Fruit fly (Drosophila melanogaster) whole organism, embryonic: ENCODE measurements around the gene sdt.

Experiments used
- Atf-2 ChIP-seq: fragments of 200-800 bp; sonication (Bioruptor generic); optimal IDR thresholded peaks from 2 replicates; lab custom pipeline; 2016; ENCODE audit warnings: missing biosample characterization, missing genetic modification characterization
- CG11398 ChIP-seq: fragments of 200-800 bp; sonication (Bioruptor generic); optimal IDR thresholded peaks from 2 replicates; lab custom pipeline; 2016; ENCODE audit warnings: missing biosample characterization, missing genetic modification characterization
- CG11560 ChIP-seq: fragments of 200-800 bp; sonication (Bioruptor generic); IDR thresholded peaks from 3 replicates; pipeline ENCODE4 v1.3.6; 2022; ENCODE audit warnings: missing biosample characterization, missing genetic modification characterization
- CG1233 ChIP-seq: fragments of 200-800 bp; sonication (Bioruptor generic); optimal IDR thresholded peaks from 4 replicates; lab custom pipeline; 2018; ENCODE audit warnings: missing biosample characterization, mild to moderate bottlenecking, missing genetic modification characterization
- CG13123 ChIP-seq: fragments of 200-800 bp; sonication (Bioruptor generic); optimal IDR thresholded peaks from 2 replicates; lab custom pipeline; 2016; ENCODE audit warnings: missing biosample characterization, missing genetic modification characterization
- CG14860 ChIP-seq: fragments of 200-800 bp; sonication (Bioruptor generic); IDR thresholded peaks from 3 replicates; pipeline ENCODE4 v1.3.6; 2022; ENCODE audit warnings: missing biosample characterization, missing genetic modification characterization; ENCODE audit not compliant: partially characterized antibody
- CG15073 ChIP-seq: fragments of 200-800 bp; sonication (Bioruptor generic); optimal IDR thresholded peaks from 2 replicates; lab custom pipeline; 2016; ENCODE audit warnings: missing biosample characterization, missing genetic modification characterization
- CG1529 ChIP-seq: fragments of 200-800 bp; sonication (Bioruptor generic); optimal IDR thresholded peaks from 3 replicates; lab custom pipeline; 2018; ENCODE audit warnings: missing biosample characterization, missing genetic modification characterization
- CG15479 ChIP-seq: fragments of 200-800 bp; sonication (Bioruptor generic); optimal IDR thresholded peaks from 3 replicates; lab custom pipeline; 2019; ENCODE audit warnings: missing biosample characterization, mild to moderate bottlenecking, missing genetic modification characterization, moderate library complexity
- CG17361 ChIP-seq: fragments of 200-800 bp; sonication (Bioruptor generic); IDR thresholded peaks from 3 replicates; pipeline ENCODE4 v1.3.6; 2022; ENCODE audit warnings: missing biosample characterization, missing genetic modification characterization
- CG34224 ChIP-seq: fragments of 200-800 bp; sonication (Bioruptor generic); IDR thresholded peaks from 3 replicates; pipeline ENCODE4 v1.3.6; 2022; ENCODE audit warnings: missing biosample characterization, missing genetic modification characterization; ENCODE audit not compliant: partially characterized antibody
- CG4282 ChIP-seq: fragments of 200-800 bp; sonication (Bioruptor generic); optimal IDR thresholded peaks from 2 replicates; lab custom pipeline; 2016; ENCODE audit warnings: missing biosample characterization, missing genetic modification characterization
- CG6813 ChIP-seq: fragments of 200-800 bp; sonication (Bioruptor generic); optimal IDR thresholded peaks from 2 replicates; lab custom pipeline; 2017; ENCODE audit warnings: missing biosample characterization, missing genetic modification characterization, mild to moderate bottlenecking, moderate library complexity, missing genetic modification reagents
- CG7357 ChIP-seq: fragments of 200-800 bp; sonication (Bioruptor generic); IDR thresholded peaks from 3 replicates; pipeline ENCODE4 v1.3.6; 2022; ENCODE audit warnings: missing biosample characterization, missing genetic modification characterization
- CG7556 ChIP-seq: fragments of 200-800 bp; sonication (Bioruptor generic); optimal IDR thresholded peaks from 2 replicates; lab custom pipeline; 2017; ENCODE audit warnings: missing biosample characterization, mild to moderate bottlenecking, missing genetic modification characterization
- CG7786 ChIP-seq: fragments of 200-800 bp; sonication (Bioruptor generic); optimal IDR thresholded peaks from 2 replicates; lab custom pipeline; 2016; ENCODE audit warnings: missing biosample characterization, missing genetic modification characterization
- CTCF ChIP-seq: fragments of 200-800 bp; sonication (Bioruptor generic); optimal IDR thresholded peaks from 2 replicates; lab custom pipeline; 2017; ENCODE audit warnings: missing biosample characterization, mild to moderate bottlenecking, missing genetic modification characterization, moderate library complexity
- Chrac-16 ChIP-seq: fragments of 200-800 bp; sonication (Bioruptor generic); optimal IDR thresholded peaks from 3 replicates; lab custom pipeline; 2016; ENCODE audit warnings: missing biosample characterization, missing genetic modification characterization
- Doc3 ChIP-seq: fragments of 200-800 bp; sonication (Bioruptor generic); IDR thresholded peaks from 3 replicates; pipeline ENCODE4 v1.3.6; 2022; ENCODE audit warnings: missing biosample characterization, missing genetic modification characterization; ENCODE audit not compliant: partially characterized antibody
- E2f2 ChIP-seq: fragments of 200-800 bp; sonication (Bioruptor generic); IDR thresholded peaks from 2 replicates; pipeline ENCODE4 v1.3.6; 2022; ENCODE audit warnings: missing biosample characterization, missing genetic modification characterization
- Elba2 ChIP-seq: fragments of 200-800 bp; sonication (Bioruptor generic); optimal IDR thresholded peaks from 3 replicates; lab custom pipeline; 2016; ENCODE audit warnings: missing biosample characterization, missing genetic modification characterization
- HmgZ ChIP-seq: fragments of 200-800 bp; sonication (Bioruptor generic); optimal IDR thresholded peaks from 2 replicates; lab custom pipeline; 2018; ENCODE audit warnings: missing biosample characterization, mild to moderate bottlenecking, missing genetic modification characterization
- Hr51 ChIP-seq, 2 experiments: fragments of 200-800 bp; sonication (Bioruptor generic); optimal IDR thresholded peaks; 2 replicates in 1 of 2; 3 replicates in 1 of 2; lab custom pipeline; 2016 to 2018; ENCODE audit warnings: missing biosample characterization in 2 of 2, missing genetic modification characterization in 2 of 2, mild to moderate bottlenecking in 1 of 2, moderate library complexity in 1 of 2
- Mrtf ChIP-seq: fragments of 200-800 bp; sonication (Bioruptor generic); IDR thresholded peaks from 3 replicates; pipeline ENCODE4 v1.3.6; 2022; ENCODE audit warnings: missing biosample characterization, missing genetic modification characterization
- Opbp ChIP-seq: fragments of 200-800 bp; sonication (Bioruptor generic); IDR thresholded peaks from 3 replicates; pipeline ENCODE4 v1.3.6; 2022; ENCODE audit warnings: missing biosample characterization, missing genetic modification characterization; ENCODE audit not compliant: partially characterized antibody
- Ravus ChIP-seq: fragments of 200-800 bp; sonication (Bioruptor generic); IDR thresholded peaks from 2 replicates; pipeline ENCODE4 v1.3.6; 2022; ENCODE audit warnings: missing biosample characterization, missing genetic modification characterization
- ac ChIP-seq: fragments of 200-800 bp; sonication (Bioruptor generic); optimal IDR thresholded peaks from 3 replicates; lab custom pipeline; 2017; ENCODE audit warnings: missing biosample characterization, mild to moderate bottlenecking, missing genetic modification characterization
- al ChIP-seq: fragments of 200-800 bp; sonication (Bioruptor generic); IDR thresholded peaks from 2 replicates; pipeline ENCODE4 v1.3.6; 2022; ENCODE audit warnings: missing biosample characterization, missing genetic modification characterization
- ara ChIP-seq: fragments of 200-800 bp; sonication (Bioruptor generic); IDR thresholded peaks from 2 replicates; pipeline ENCODE4 v1.3.6; 2022; ENCODE audit warnings: missing biosample characterization, missing genetic modification characterization
- chif ChIP-seq, 2 experiments: fragments of 200-800 bp; sonication (Bioruptor generic); optimal IDR thresholded peaks; 3 replicates each; lab custom pipeline; 2016; ENCODE audit warnings: missing biosample characterization in 2 of 2, missing genetic modification characterization in 2 of 2
- chm ChIP-seq: fragments of 200-800 bp; sonication (Bioruptor generic); IDR thresholded peaks from 2 replicates; pipeline ENCODE4 v1.3.6; 2022; ENCODE audit warnings: missing biosample characterization, missing genetic modification characterization
- dm ChIP-seq: fragments of 200-800 bp; sonication (Bioruptor generic); optimal IDR thresholded peaks from 3 replicates; lab custom pipeline; 2016; ENCODE audit warnings: missing biosample characterization, missing genetic modification characterization
- emc ChIP-seq: fragments of 200-800 bp; sonication (Bioruptor generic); optimal IDR thresholded peaks from 2 replicates; lab custom pipeline; 2016; ENCODE audit warnings: missing biosample characterization, missing genetic modification characterization
- ewg ChIP-seq: fragments of 200-800 bp; sonication (Bioruptor generic); optimal IDR thresholded peaks from 3 replicates; lab custom pipeline; 2017; ENCODE audit warnings: mild to moderate bottlenecking, missing biosample characterization, missing genetic modification reagents, missing genetic modification characterization
- gcm ChIP-seq: fragments of 200-800 bp; sonication (Bioruptor generic); optimal IDR thresholded peaks from 2 replicates; lab custom pipeline; 2019; ENCODE audit warnings: missing biosample characterization, mild to moderate bottlenecking, missing genetic modification characterization, moderate library complexity
- gcm2 ChIP-seq: fragments of 200-800 bp; sonication (Bioruptor generic); optimal IDR thresholded peaks from 2 replicates; lab custom pipeline; 2016; ENCODE audit warnings: missing biosample characterization, missing genetic modification characterization
- grau ChIP-seq: fragments of 200-800 bp; optimal IDR thresholded peaks from 3 replicates; lab custom pipeline; 2019; ENCODE audit warnings: missing biosample characterization, mild to moderate bottlenecking, missing genetic modification characterization, moderate library complexity
- grn ChIP-seq: fragments of 200-800 bp; sonication (Bioruptor generic); optimal IDR thresholded peaks from 3 replicates; lab custom pipeline; 2017; ENCODE audit warnings: missing biosample characterization, missing genetic modification characterization
- gsb ChIP-seq: fragments of 200-800 bp; sonication (Bioruptor generic); IDR thresholded peaks from 2 replicates; pipeline ENCODE4 v1.3.6; 2022; ENCODE audit warnings: missing biosample characterization, missing genetic modification characterization
- hb ChIP-seq: fragments of 200-800 bp; sonication (Bioruptor generic); IDR thresholded peaks from 3 replicates; pipeline ENCODE4 v1.3.6; 2022; ENCODE audit warnings: missing biosample characterization, missing genetic modification characterization; ENCODE audit not compliant: partially characterized antibody
- kah ChIP-seq: fragments of 200-800 bp; sonication (Bioruptor generic); optimal IDR thresholded peaks from 2 replicates; lab custom pipeline; 2018; ENCODE audit warnings: missing biosample characterization, mild to moderate bottlenecking, missing genetic modification characterization
- kay ChIP-seq: fragments of 200-800 bp; sonication (Bioruptor generic); optimal IDR thresholded peaks from 2 replicates; lab custom pipeline; 2016; ENCODE audit warnings: missing biosample characterization, missing genetic modification characterization
- lov ChIP-seq, 2 experiments: fragments of 200-800 bp in 1 of 2; fragments of >200 bp in 1 of 2; sonication (Bioruptor generic) in 1 of 2; IDR thresholded peaks in 1 of 2; optimal IDR thresholded peaks in 1 of 2; 2 replicates in 1 of 2; 3 replicates in 1 of 2; pipeline versions ENCODE4 v1.3.6 to Lab custom; 2017 to 2022; ENCODE audit warnings: missing biosample characterization in 1 of 2, missing genetic modification characterization in 1 of 2
- nerfin-2 ChIP-seq: fragments of 200-800 bp; sonication (Bioruptor generic); IDR thresholded peaks from 2 replicates; pipeline ENCODE4 v1.3.6; 2022; ENCODE audit warnings: missing biosample characterization, missing genetic modification characterization; ENCODE audit not compliant: partially characterized antibody
- pfk ChIP-seq: fragments of 200-800 bp; sonication (Bioruptor generic); optimal IDR thresholded peaks from 2 replicates; lab custom pipeline; 2018; ENCODE audit warnings: missing biosample characterization, mild to moderate bottlenecking, missing genetic modification characterization, moderate library complexity
- ro ChIP-seq: fragments of 200-800 bp; sonication (Bioruptor generic); IDR thresholded peaks from 2 replicates; pipeline ENCODE4 v1.3.6; 2022; ENCODE audit warnings: missing biosample characterization, missing genetic modification characterization
- schlank ChIP-seq: fragments of 200-800 bp; sonication (Bioruptor generic); optimal IDR thresholded peaks from 2 replicates; lab custom pipeline; 2018; ENCODE audit warnings: missing biosample characterization, mild to moderate bottlenecking, missing genetic modification characterization
- slou ChIP-seq: fragments of 200-800 bp; sonication (Bioruptor generic); optimal IDR thresholded peaks from 3 replicates; lab custom pipeline; 2016; ENCODE audit warnings: missing biosample characterization, missing genetic modification characterization
- sob ChIP-seq: fragments of 200-800 bp; sonication (Bioruptor generic); IDR thresholded peaks from 2 replicates; pipeline ENCODE4 v1.3.6; 2022; ENCODE audit warnings: missing biosample characterization, missing genetic modification characterization
- tgo ChIP-seq: fragments of 200-800 bp; sonication (Bioruptor generic); IDR thresholded peaks from 3 replicates; pipeline ENCODE4 v1.3.6; 2022; ENCODE audit warnings: missing biosample characterization, missing genetic modification characterization

Gene sdt

DNA sequence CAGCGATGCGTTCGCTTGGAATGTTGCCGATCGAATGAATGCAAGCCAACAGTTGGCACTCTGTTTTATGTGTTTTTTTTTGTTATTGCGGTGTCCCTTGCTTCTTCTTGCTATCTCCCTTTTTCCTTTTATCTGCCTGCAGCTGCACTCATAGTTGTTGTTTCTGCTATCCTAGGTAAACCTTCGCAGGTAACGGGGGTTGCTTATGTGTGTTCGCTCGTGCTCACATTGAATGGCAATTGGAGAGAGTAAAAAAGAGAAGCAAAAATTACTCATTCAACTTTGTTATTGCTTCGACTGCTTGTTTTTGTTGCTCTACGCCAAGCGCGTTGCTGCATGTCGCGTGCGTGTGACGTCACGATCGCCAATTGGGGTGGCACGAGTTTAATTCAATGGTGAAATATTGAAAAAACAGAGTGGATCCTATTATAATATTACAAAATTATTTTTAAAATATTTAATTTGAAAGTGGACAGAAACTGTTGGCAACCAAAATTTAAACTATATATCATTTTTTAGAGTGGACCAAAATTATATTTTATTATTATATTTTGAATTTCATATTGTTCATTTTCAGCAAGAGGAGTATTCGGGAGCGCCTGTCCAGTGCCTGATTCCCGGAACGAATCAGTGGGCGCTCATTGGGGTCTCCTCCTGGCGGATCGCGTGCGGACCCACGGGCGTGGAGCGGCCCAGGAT, 93.2 kb downstream of the sdt start, which contains the start of gene Corp (continued):
- TF ChIP-seq CG7556 (peak; percentile 37), ara (GFP tag; lab: Robert Waterston, UW) (no peak), kah (GFP tag; lab: Kevin White, UChicago) (no peak), tgo (GFP tag; lab: Robert Waterston, UW) (peak; percentile 56; the same call in 2 of the 3 replicates), grau (tag; lab: Kevin White, UChicago) (peak; percentile 39), gcm (GFP tag; lab: Kevin White, UChicago) (peak; percentile 50), pfk (GFP tag; lab: Kevin White, UChicago) (no peak), CG15479 (no peak), dm (GFP tag; lab: Kevin White, UChicago) (no peak), Doc3 (GFP tag; lab: Robert Waterston, UW) (no peak), CG7786 (no peak), CG15073 (no peak), kay (GFP tag; lab: Kevin White, UChicago) (no peak), CG17361 (GFP tag; lab: Robert Waterston, UW) (peak; percentile 63; the same call in 2 of the 3 replicates), grn (GFP tag; lab: Kevin White, UChicago) (no peak), ro (GFP tag; lab: Robert Waterston, UW) (no peak), emc (GFP tag; lab: Kevin White, UChicago) (no peak), CG11560 (tag; lab: Robert Waterston, UW) (no peak), HmgZ (tag; lab: Kevin White, UChicago) (no peak), sob (GFP tag; lab: Robert Waterston, UW) (no peak), CG1529 (no peak), schlank (tag; lab: Kevin White, UChicago) (no peak), CG34224 (no peak), lov (optimal IDR thresholded peaks at IDR 0.05; lab: Kevin White, UChicago) (no peak), lov (GFP tag; IDR thresholded peaks at IDR 0.05; lab: Robert Waterston, UW) (no peak), Hr51 (GFP tag; optimal IDR thresholded peaks at IDR 0.05; lab: Kevin White, UChicago) (peak in 1 of 2 experiments; percentile 74), Mrtf (GFP tag; lab: Robert Waterston, UW) (no peak), Elba2 (peak; percentile 92), hb (GFP tag; lab: Robert Waterston, UW) (no peak), Atf-2 (GFP tag; lab: Kevin White, UChicago) (no peak), chm (no peak), ac (GFP tag; lab: Kevin White, UChicago) (peak; percentile 42), CG11398 (GFP tag; lab: Kevin White, UChicago) (no peak), CG14860 (GFP tag; lab: Robert Waterston, UW) (no peak), al (GFP tag; lab: Robert Waterston, UW) (no peak), CG4282 (GFP tag; lab: Kevin White, UChicago) (no peak), E2f2 (GFP tag; lab: Robert Waterston, UW) (peak; percentile 33; the same call in 1 of the 2 replicates), Opbp (GFP tag; lab: Robert Waterston, UW) (no peak), nerfin-2 (GFP tag; lab: Robert Waterston, UW) (no peak), ewg (peak; percentile 4), CTCF (GFP tag; lab: Kevin White, UChicago) (no peak), chif (GFP tag; optimal IDR thresholded peaks at IDR 0.05; lab: Kevin White, UChicago) (no peak), CG13123 (GFP tag; lab: Kevin White, UChicago) (no peak), slou (GFP tag; lab: Kevin White, UChicago) (no peak), Chrac-16 (no peak), gsb (GFP tag; lab: Robert Waterston, UW) (no peak), CG6813 (GFP tag; lab: Kevin White, UChicago) (no peak), gcm2 (GFP tag; lab: Kevin White, UChicago) (no peak), Ravus (no peak), CG1233 (GFP tag; lab: Kevin White, UChicago) (no peak), CG7357 (GFP tag; lab: Robert Waterston, UW) (no peak)
